Fruit fly (Drosophila melanogaster): ENCODE data around the gene Hsp60A.

dm6 chrX:11136587-11137512, 28.6 kb downstream of the Hsp60A start, which contains the start of gene Klp10A:
- TF ChIP-seq Asciz (GFP tag; optimal IDR thresholded peaks at IDR 0.05): no peak
- TF ChIP-seq lmd (GFP tag; IDR thresholded peaks at IDR 0.05): no peak
- no peak for TF ChIP-seq CG8944 (GFP tag; optimal IDR thresholded peaks at IDR 0.05)
- TF ChIP-seq wdn (GFP tag; IDR thresholded peaks at IDR 0.05): no peak
- no peak for TF ChIP-seq NFAT (GFP tag; IDR thresholded peaks at IDR 0.05)
